Worm (Caenorhabditis elegans) whole organism, L4 larva: ENCODE results near the gene ifb-1.
A peak's percentile ranks its signal among the peaks of the same experiment; 100 is the strongest.

Source experiments
- F37D6.2 ChIP-seq: sonication (generic microtip); optimal IDR thresholded peaks from 2 replicates; lab custom pipeline; 2016; ENCODE audit warnings: mild to moderate bottlenecking, missing genetic modification characterization, missing compliant biosample characterization
- F49E8.2 ChIP-seq: sonication (generic microtip); optimal IDR thresholded peaks from 2 replicates; lab custom pipeline; 2016; ENCODE audit warnings: missing compliant biosample characterization, mild to moderate bottlenecking, missing genetic modification characterization, borderline replicate concordance
- R02D3.7 ChIP-seq: fragments of 150-350 bp; sonication (generic microtip); optimal IDR thresholded peaks from 3 replicates; lab custom pipeline; 2014; ENCODE audit warnings: missing biosample characterization, missing genetic modification characterization
- T20F7.1 ChIP-seq: fragments of 200-800 bp; sonication (Bioruptor generic); optimal IDR thresholded peaks from 2 replicates; lab custom pipeline; 2018; ENCODE audit warnings: mild to moderate bottlenecking, missing genetic modification characterization, missing compliant biosample characterization
- Y75B8A.6 ChIP-seq: fragments of 200-800 bp; sonication (Bioruptor generic); IDR thresholded peaks from 2 replicates; pipeline ENCODE4 v1.3.6; 2022; ENCODE audit warnings: missing genetic modification reagents, missing genetic modification characterization, missing compliant biosample characterization
- ZK546.5 ChIP-seq, 2 experiments: sonication (generic microtip); optimal IDR thresholded peaks; 2 replicates each; lab custom pipeline; 2017; ENCODE audit warnings: missing biosample characterization in 2 of 2, missing genetic modification characterization in 2 of 2
- aha-1 ChIP-seq: fragments of 150-350 bp; peaks from one replicate; lab custom pipeline; 2014; ENCODE audit warnings: missing biosample characterization, missing genetic modification characterization
- ceh-20 ChIP-seq: fragments of 200-800 bp; sonication (Bioruptor generic); IDR thresholded peaks from 2 replicates; pipeline ENCODE4 v1.3.6; 2022; ENCODE audit warnings: missing genetic modification reagents, missing genetic modification characterization, missing compliant biosample characterization
- ceh-28 ChIP-seq: fragments of 150-350 bp; optimal IDR thresholded peaks from 2 replicates; lab custom pipeline; 2014; ENCODE audit warnings: missing biosample characterization, missing genetic modification reagents, missing genetic modification characterization
- ceh-32 ChIP-seq: sonication (generic microtip); optimal IDR thresholded peaks from 2 replicates; lab custom pipeline; 2016; ENCODE audit warnings: mild to moderate bottlenecking, missing genetic modification characterization, missing compliant biosample characterization; ENCODE audit not compliant: poor library complexity
- ceh-44 ChIP-seq: fragments of 200-800 bp; sonication (Bioruptor generic); IDR thresholded peaks from 2 replicates; pipeline ENCODE4 v1.3.6; 2022; ENCODE audit warnings: missing genetic modification reagents, missing genetic modification characterization, missing compliant biosample characterization
- ceh-62 ChIP-seq: sonication (generic microtip); optimal IDR thresholded peaks from 2 replicates; lab custom pipeline; 2017; ENCODE audit warnings: missing biosample characterization, missing genetic modification characterization
- ctbp-1 ChIP-seq: fragments of 200-800 bp; sonication (Bioruptor generic); IDR thresholded peaks from 2 replicates; pipeline ENCODE4 v1.3.6; 2022; ENCODE audit warnings: missing genetic modification reagents, missing genetic modification characterization, missing compliant biosample characterization
- daf-16 ChIP-seq, 3 experiments: sonication (generic microtip); optimal IDR thresholded peaks; 2 replicates each; lab custom pipeline; 2016 to 2017; ENCODE audit warnings: missing genetic modification characterization in 3 of 3, missing genetic modification reagents in 3 of 3, mild to moderate bottlenecking in 2 of 3, missing compliant biosample characterization in 2 of 3, missing biosample characterization in 1 of 3, moderate library complexity in 1 of 3
- dmd-9 ChIP-seq: fragments of 200-800 bp; sonication (Bioruptor generic); IDR thresholded peaks from 2 replicates; pipeline ENCODE4 v1.3.6; 2022; ENCODE audit warnings: missing genetic modification reagents, missing genetic modification characterization, missing compliant biosample characterization
- dve-1 ChIP-seq: sonication (generic microtip); optimal IDR thresholded peaks from 2 replicates; lab custom pipeline; 2017; ENCODE audit warnings: antibody characterized with exemption, mild to moderate bottlenecking, missing genetic modification characterization, missing compliant biosample characterization; ENCODE audit not compliant: insufficient read depth
- egl-27 ChIP-seq: sonication (generic microtip); optimal IDR thresholded peaks from 3 replicates; lab custom pipeline; 2017; ENCODE audit warnings: missing biosample characterization, missing genetic modification reagents, missing genetic modification characterization
- egl-43 ChIP-seq: fragments of 200-800 bp; sonication (Bioruptor generic); IDR thresholded peaks from 2 replicates; pipeline ENCODE4 v1.3.6; 2022; ENCODE audit warnings: missing genetic modification reagents, missing genetic modification characterization, missing compliant biosample characterization
- fkh-10 ChIP-seq: fragments of 150-350 bp; optimal IDR thresholded peaks from 2 replicates; lab custom pipeline; 2014; ENCODE audit warnings: missing biosample characterization, missing genetic modification reagents, missing genetic modification characterization
- hlh-11 ChIP-seq: fragments of 200-800 bp; sonication (Bioruptor generic); optimal IDR thresholded peaks from 2 replicates; lab custom pipeline; 2018; ENCODE audit warnings: mild to moderate bottlenecking, missing genetic modification characterization, missing compliant biosample characterization
- hlh-30 ChIP-seq: sonication (generic microtip); optimal IDR thresholded peaks from 2 replicates; lab custom pipeline; 2017; ENCODE audit warnings: antibody characterized with exemption, mild to moderate bottlenecking, missing genetic modification characterization, missing compliant biosample characterization; ENCODE audit not compliant: insufficient read depth
- hmg-1.1 ChIP-seq: fragments of 200-800 bp; sonication (Bioruptor generic); IDR thresholded peaks from 2 replicates; pipeline ENCODE4 v1.3.6; 2022; ENCODE audit warnings: missing genetic modification reagents, missing genetic modification characterization, missing compliant biosample characterization
- lin-15B ChIP-seq: fragments of 150-350 bp; sonication (generic microtip); optimal IDR thresholded peaks from 3 replicates; lab custom pipeline; 2014; ENCODE audit warnings: missing biosample characterization, missing genetic modification characterization
- lsy-2 ChIP-seq, 2 experiments: fragments of 150-350 bp in 1 of 2; sonication (generic microtip) in 1 of 2; optimal IDR thresholded peaks; 2 replicates each; lab custom pipeline; 2014 to 2017; ENCODE audit warnings: missing biosample characterization in 2 of 2, missing genetic modification characterization in 2 of 2
- madf-5 ChIP-seq, 2 experiments: fragments of 200-800 bp; sonication (Bioruptor generic); IDR thresholded peaks; 2 replicates each; pipeline ENCODE4 v1.3.6; 2022; ENCODE audit warnings: missing compliant biosample characterization in 2 of 2, missing genetic modification characterization in 2 of 2
- madf-9 ChIP-seq: fragments of 200-800 bp; sonication (Bioruptor generic); conservative IDR thresholded peaks from 2 replicates; pipeline ENCODE4 v1.3.6; 2022; ENCODE audit warnings: missing genetic modification reagents, missing genetic modification characterization, missing compliant biosample characterization
- mdt-29 ChIP-seq: fragments of 200-800 bp; sonication (Bioruptor generic); IDR thresholded peaks from 2 replicates; pipeline ENCODE4 v1.3.6; 2022; ENCODE audit warnings: missing genetic modification reagents, missing genetic modification characterization, missing compliant biosample characterization
- mxl-2 ChIP-seq: fragments of 200-800 bp; sonication (Bioruptor generic); conservative IDR thresholded peaks from 2 replicates; pipeline ENCODE4 v1.3.6; 2022; ENCODE audit warnings: missing genetic modification reagents, missing genetic modification characterization, missing compliant biosample characterization
- mxl-3 ChIP-seq: fragments of 200-800 bp; sonication (Bioruptor generic); optimal IDR thresholded peaks from 2 replicates; lab custom pipeline; 2018; ENCODE audit warnings: mild to moderate bottlenecking, missing genetic modification characterization, missing compliant biosample characterization
- nhr-102 ChIP-seq: sonication (generic microtip); optimal IDR thresholded peaks from 2 replicates; lab custom pipeline; 2016; ENCODE audit warnings: mild to moderate bottlenecking, missing genetic modification characterization, moderate library complexity, missing compliant biosample characterization
- nhr-11 ChIP-seq: fragments of 150-350 bp; optimal IDR thresholded peaks from 2 replicates; lab custom pipeline; 2014; ENCODE audit warnings: missing biosample characterization, missing genetic modification characterization
- nhr-111 ChIP-seq: fragments of 200-800 bp; sonication (Bioruptor generic); optimal IDR thresholded peaks from 2 replicates; lab custom pipeline; 2018; ENCODE audit warnings: mild to moderate bottlenecking, missing genetic modification characterization, missing compliant biosample characterization
- nhr-28 ChIP-seq: fragments of 150-350 bp; optimal IDR thresholded peaks from 2 replicates; lab custom pipeline; 2014; ENCODE audit warnings: missing biosample characterization, missing genetic modification characterization
- nhr-48 ChIP-seq: sonication (generic microtip); optimal IDR thresholded peaks from 2 replicates; lab custom pipeline; 2016; ENCODE audit warnings: mild to moderate bottlenecking, missing genetic modification characterization, missing compliant biosample characterization
- nhr-6 ChIP-seq: fragments of 150-350 bp; optimal IDR thresholded peaks from 2 replicates; lab custom pipeline; 2014; ENCODE audit warnings: missing biosample characterization, missing genetic modification characterization
- nhr-77 ChIP-seq: fragments of 150-350 bp; optimal IDR thresholded peaks from 2 replicates; lab custom pipeline; 2014; ENCODE audit warnings: missing biosample characterization, missing genetic modification characterization
- pqm-1 ChIP-seq: sonication (generic microtip); optimal IDR thresholded peaks from 2 replicates; lab custom pipeline; 2017; ENCODE audit warnings: missing biosample characterization, missing genetic modification characterization
- skn-1 ChIP-seq: fragments of 150-350 bp; optimal IDR thresholded peaks from 2 replicates; lab custom pipeline; 2014; ENCODE audit warnings: missing biosample characterization, missing genetic modification characterization
- spr-1 ChIP-seq: sonication (generic microtip); optimal IDR thresholded peaks from 2 replicates; lab custom pipeline; 2016; ENCODE audit warnings: mild to moderate bottlenecking, missing genetic modification characterization, missing compliant biosample characterization
- tag-97 ChIP-seq: fragments of 200-800 bp; sonication (Bioruptor generic); IDR thresholded peaks from 2 replicates; pipeline ENCODE4 v1.3.6; 2022; ENCODE audit warnings: missing genetic modification characterization, missing compliant biosample characterization
- unc-39 ChIP-seq: sonication (generic microtip); optimal IDR thresholded peaks from 2 replicates; lab custom pipeline; 2017; ENCODE audit warnings: missing biosample characterization, missing genetic modification characterization
- zag-1 ChIP-seq: fragments of 150-350 bp; optimal IDR thresholded peaks from 2 replicates; lab custom pipeline; 2014; ENCODE audit warnings: missing biosample characterization, missing genetic modification characterization
- zfp-3 ChIP-seq: fragments of 200-800 bp; sonication (Bioruptor generic); conservative IDR thresholded peaks from 2 replicates; pipeline ENCODE4 v1.3.6; 2022; ENCODE audit warnings: missing genetic modification reagents, missing genetic modification characterization, missing compliant biosample characterization
- zip-11 ChIP-seq: fragments of 200-800 bp; sonication (Bioruptor generic); IDR thresholded peaks from 2 replicates; pipeline ENCODE4 v1.3.6; 2022; ENCODE audit warnings: missing genetic modification characterization, missing compliant biosample characterization
- zip-2 ChIP-seq: fragments of 150-350 bp; optimal IDR thresholded peaks from 2 replicates; lab custom pipeline; 2014; ENCODE audit warnings: missing biosample characterization, missing genetic modification characterization
- ztf-11 ChIP-seq: fragments of 150-350 bp; optimal IDR thresholded peaks from 2 replicates; lab custom pipeline; 2014; ENCODE audit warnings: missing biosample characterization, missing genetic modification characterization
- ztf-7 ChIP-seq: fragments of 150-350 bp; optimal IDR thresholded peaks from 2 replicates; lab custom pipeline; 2014; ENCODE audit warnings: missing biosample characterization, missing genetic modification characterization

Gene ifb-1

ce11 chrII:5799553-5799952 lies 34.1 kb downstream of the ifb-1 start, which contains the start of gene K05F1.8:
K05F1.8 (minus strand) TSS chrII:5799653.
- no peak for TF ChIP-seq zfp-3 (GFP tag; lab: Robert Waterston, UW)
- TF ChIP-seq lsy-2 (tag; optimal IDR thresholded peaks at IDR 0.05; lab: Kevin White, UChicago): no peak
- no peak for TF ChIP-seq nhr-6 (tag; lab: Kevin White, UChicago)
- no peak for TF ChIP-seq skn-1 (tag; lab: Kevin White, UChicago)
- TF ChIP-seq unc-39 (tag; lab: Kevin White, UChicago): no peak
- no peak for TF ChIP-seq mdt-29 (GFP tag; lab: Robert Waterston, UW)
- no peak for TF ChIP-seq nhr-48
- no peak for TF ChIP-seq fkh-10 (GFP tag; lab: Kevin White, UChicago)
- TF ChIP-seq, all 104 proteins: peak for 0

- no peak for TF ChIP-seq aha-1 (tag; lab: Kevin White, UChicago)
- no peak for TF ChIP-seq zip-2 (tag; lab: Kevin White, UChicago)
- no peak for TF ChIP-seq T20F7.1 (GFP tag; lab: Kevin White, UChicago)
- no peak for TF ChIP-seq mxl-3 (GFP tag; lab: Kevin White, UChicago)
- no peak for TF ChIP-seq hmg-1.1 (GFP tag; lab: Robert Waterston, UW)
- TF ChIP-seq madf-9 (GFP tag; lab: Robert Waterston, UW): no peak
Measured at ce11 chrII:5801075-5801474, 35.7 kb downstream of the ifb-1 start, which contains the start of the genes K05F1.9 and K05F1.1. K05F1.9 (minus strand) TSS chrII:5801175. K05F1.1 (plus strand) TSS chrII:5801382.

ce11 chrII:5804288-5804687 lies 38.9 kb downstream of the ifb-1 start:
- TF ChIP-seq hmg-1.1 (GFP tag; lab: Robert Waterston, UW): no peak
- no peak for TF ChIP-seq nhr-11 (tag; lab: Kevin White, UChicago)
- peak; percentile 41 for TF ChIP-seq T20F7.1 (GFP tag; lab: Kevin White, UChicago)
- no peak for TF ChIP-seq ztf-11 (tag; lab: Kevin White, UChicago)
- no peak for TF ChIP-seq ceh-28
- TF ChIP-seq mxl-2 (GFP tag; lab: Robert Waterston, UW): no peak
- TF ChIP-seq nhr-77 (tag; lab: Kevin White, UChicago): no peak
- no peak for TF ChIP-seq ctbp-1 (GFP tag; lab: Robert Waterston, UW)
- no peak for TF ChIP-seq ceh-32 (tag; lab: Kevin White, UChicago)
- no peak for TF ChIP-seq nhr-102 (tag; lab: Kevin White, UChicago)
- TF ChIP-seq madf-5 (GFP tag; IDR thresholded peaks at IDR 0.05; lab: Robert Waterston, UW): no peak
- no peak for TF ChIP-seq zip-11 (GFP tag; lab: Robert Waterston, UW)
- TF ChIP-seq nhr-111 (GFP tag; lab: Kevin White, UChicago): no peak
- TF ChIP-seq zag-1 (tag; lab: Kevin White, UChicago): no peak
- no peak for TF ChIP-seq nhr-28 (tag; lab: Kevin White, UChicago)
- no peak for TF ChIP-seq hlh-30 (tag; lab: Kevin White, UChicago)
- no peak for TF ChIP-seq tag-97 (GFP tag; lab: Robert Waterston, UW)
- no peak for TF ChIP-seq spr-1 (tag; lab: Kevin White, UChicago)
- TF ChIP-seq ztf-7 (tag; lab: Kevin White, UChicago): no peak
- TF ChIP-seq egl-27: no peak
- TF ChIP-seq R02D3.7 (tag; lab: Kevin White, UChicago): no peak
- TF ChIP-seq daf-16 (GFP tag; optimal IDR thresholded peaks at IDR 0.05; lab: Kevin White, UChicago): no peak
- TF ChIP-seq daf-16 (tag; optimal IDR thresholded peaks at IDR 0.05; lab: Kevin White, UChicago): peak; percentile 72
- peak; percentile 70 for TF ChIP-seq dve-1 (tag; lab: Kevin White, UChicago)
- TF ChIP-seq Y75B8A.6 (GFP tag; lab: Robert Waterston, UW): no peak
- TF ChIP-seq egl-43 (GFP tag; lab: Robert Waterston, UW): no peak
- no peak for TF ChIP-seq unc-39 (tag; lab: Kevin White, UChicago)
- TF ChIP-seq lin-15B (tag; lab: Kevin White, UChicago): no peak
- TF ChIP-seq pqm-1: peak; percentile 9
- no peak for TF ChIP-seq dmd-9 (GFP tag; lab: Robert Waterston, UW)
- TF ChIP-seq hlh-11 (tag; lab: Kevin White, UChicago): peak; percentile 21
- no peak for TF ChIP-seq ceh-62 (tag; lab: Kevin White, UChicago)
- no peak for TF ChIP-seq ceh-44 (GFP tag; lab: Robert Waterston, UW)
- no peak for TF ChIP-seq F49E8.2
- TF ChIP-seq ceh-20: peak; percentile 22; the same call in 1 of the 2 replicates
- no peak for TF ChIP-seq F37D6.2
- TF ChIP-seq ZK546.5 (tag; optimal IDR thresholded peaks at IDR 0.05; lab: Kevin White, UChicago): no peak
